Fruit fly (Drosophila melanogaster) whole organism, embryonic: Measurements from ENCODE around the gene CG3198.

Experiments used
- Adf1 ChIP-seq: fragments of 200-800 bp; sonication (Bioruptor generic); IDR thresholded peaks from 2 replicates; pipeline ENCODE4 v1.3.6; 2022; ENCODE audit warnings: missing biosample characterization, missing genetic modification characterization
- CG10274 ChIP-seq: fragments of 200-800 bp; sonication (Bioruptor generic); optimal IDR thresholded peaks from 3 replicates; lab custom pipeline; 2017; ENCODE audit warnings: missing biosample characterization, mild to moderate bottlenecking, missing genetic modification characterization
- CG10565 ChIP-seq: fragments of 200-800 bp; sonication (Bioruptor generic); optimal IDR thresholded peaks from 3 replicates; lab custom pipeline; 2016; ENCODE audit warnings: missing biosample characterization, mild to moderate bottlenecking, missing genetic modification characterization
- CG12659 ChIP-seq: fragments of 200-800 bp; sonication (Bioruptor generic); optimal IDR thresholded peaks from 3 replicates; lab custom pipeline; 2017; ENCODE audit warnings: mild to moderate bottlenecking, missing biosample characterization, missing genetic modification reagents, missing genetic modification characterization
- CG1603 ChIP-seq: fragments of 200-800 bp; sonication (Bioruptor generic); optimal IDR thresholded peaks from 2 replicates; lab custom pipeline; 2019; ENCODE audit warnings: missing biosample characterization, mild to moderate bottlenecking, missing genetic modification characterization, moderate library complexity
- CG1647 ChIP-seq: fragments of 200-800 bp; sonication (Bioruptor generic); optimal IDR thresholded peaks from 3 replicates; lab custom pipeline; 2016; ENCODE audit warnings: missing biosample characterization, missing genetic modification characterization
- CG17829 ChIP-seq: fragments of 200-800 bp; optimal IDR thresholded peaks from 2 replicates; lab custom pipeline; 2019; ENCODE audit warnings: missing biosample characterization, mild to moderate bottlenecking, missing genetic modification characterization, moderate library complexity
- CG2875 ChIP-seq: fragments of 200-800 bp; sonication (Bioruptor generic); optimal IDR thresholded peaks from 2 replicates; lab custom pipeline; 2017; ENCODE audit warnings: missing biosample characterization, mild to moderate bottlenecking, missing genetic modification characterization, missing genetic modification reagents
- CG2889 ChIP-seq: fragments of 200-800 bp; sonication (Bioruptor generic); IDR thresholded peaks from 3 replicates; pipeline ENCODE4 v1.3.6; 2022; ENCODE audit warnings: missing biosample characterization, missing genetic modification characterization
- CG3065 ChIP-seq: fragments of 200-800 bp; sonication (Bioruptor generic); optimal IDR thresholded peaks from 2 replicates; lab custom pipeline; 2016; ENCODE audit warnings: missing biosample characterization, missing genetic modification characterization
- CG3163 ChIP-seq: fragments of 200-800 bp; sonication (Bioruptor generic); optimal IDR thresholded peaks from 3 replicates; lab custom pipeline; 2016; ENCODE audit warnings: missing biosample characterization, missing genetic modification characterization
- CG34224 ChIP-seq: fragments of 200-800 bp; sonication (Bioruptor generic); IDR thresholded peaks from 3 replicates; pipeline ENCODE4 v1.3.6; 2022; ENCODE audit warnings: missing biosample characterization, missing genetic modification characterization; ENCODE audit not compliant: partially characterized antibody
- CG34422 ChIP-seq: fragments of 200-800 bp; sonication (Bioruptor generic); IDR thresholded peaks from 3 replicates; pipeline ENCODE4 v1.3.6; 2022; ENCODE audit warnings: missing biosample characterization, missing genetic modification characterization
- CG4282 ChIP-seq: fragments of 200-800 bp; sonication (Bioruptor generic); optimal IDR thresholded peaks from 2 replicates; lab custom pipeline; 2016; ENCODE audit warnings: missing biosample characterization, missing genetic modification characterization
- CG4424 ChIP-seq: fragments of 200-800 bp; sonication (Bioruptor generic); optimal IDR thresholded peaks from 3 replicates; lab custom pipeline; 2016; ENCODE audit warnings: missing biosample characterization, missing genetic modification characterization
- CG4707 ChIP-seq: fragments of 200-800 bp; sonication (Bioruptor generic); optimal IDR thresholded peaks from 2 replicates; lab custom pipeline; 2018; ENCODE audit warnings: missing biosample characterization, mild to moderate bottlenecking, missing genetic modification characterization, moderate library complexity
- CG7839 ChIP-seq: fragments of 200-800 bp; sonication (Bioruptor generic); optimal IDR thresholded peaks from 3 replicates; lab custom pipeline; 2018; ENCODE audit warnings: missing biosample characterization, mild to moderate bottlenecking, missing genetic modification characterization, moderate library complexity
- CG8089 ChIP-seq: fragments of 200-800 bp; sonication (Bioruptor generic); optimal IDR thresholded peaks from 3 replicates; lab custom pipeline; 2016; ENCODE audit warnings: missing biosample characterization, missing genetic modification characterization
- CG8290 ChIP-seq, 3 experiments: fragments of 200-800 bp; sonication (Bioruptor generic); optimal IDR thresholded peaks; 2 replicates each; lab custom pipeline; 2016 to 2019; ENCODE audit warnings: missing biosample characterization in 3 of 3, missing genetic modification characterization in 3 of 3, mild to moderate bottlenecking in 2 of 3, moderate library complexity in 1 of 3
- CG8359 ChIP-seq: fragments of 200-800 bp; sonication (Bioruptor generic); optimal IDR thresholded peaks from 2 replicates; lab custom pipeline; 2017; ENCODE audit warnings: missing biosample characterization, mild to moderate bottlenecking, missing genetic modification characterization, borderline replicate concordance
- CG8388 ChIP-seq: fragments of 200-800 bp; sonication (Bioruptor generic); optimal IDR thresholded peaks from 2 replicates; lab custom pipeline; 2019; ENCODE audit warnings: missing biosample characterization, mild to moderate bottlenecking, missing genetic modification characterization, moderate library complexity
- CkIIα-i1 ChIP-seq: fragments of 200-800 bp; sonication (Bioruptor generic); IDR thresholded peaks from 2 replicates; pipeline ENCODE4 v1.3.6; 2022; ENCODE audit warnings: missing biosample characterization, missing genetic modification characterization
- Dek ChIP-seq: fragments of 200-800 bp; sonication (Bioruptor generic); optimal IDR thresholded peaks from 3 replicates; lab custom pipeline; 2019; ENCODE audit warnings: missing biosample characterization, mild to moderate bottlenecking, missing genetic modification characterization, moderate library complexity
- Drgx ChIP-seq: fragments of 200-800 bp; sonication (Bioruptor generic); IDR thresholded peaks from 2 replicates; pipeline ENCODE4 v1.3.6; 2022; ENCODE audit warnings: missing biosample characterization, missing genetic modification characterization
- Hr3 ChIP-seq: fragments of 200-800 bp; sonication (Bioruptor generic); optimal IDR thresholded peaks from 3 replicates; lab custom pipeline; 2016; ENCODE audit warnings: missing biosample characterization, missing genetic modification characterization
- Hr78 ChIP-seq, 2 experiments: fragments of 200-800 bp in 1 of 2; fragments of >200 bp in 1 of 2; sonication (Bioruptor generic) in 1 of 2; optimal IDR thresholded peaks; 2 replicates each; lab custom pipeline; 2017 to 2019; ENCODE audit warnings: missing biosample characterization in 2 of 2, missing genetic modification characterization in 2 of 2, mild to moderate bottlenecking in 1 of 2, moderate library complexity in 1 of 2
- Hsf ChIP-seq: fragments of 200-800 bp; sonication (Bioruptor generic); optimal IDR thresholded peaks from 3 replicates; lab custom pipeline; 2016; ENCODE audit warnings: missing biosample characterization, missing genetic modification characterization
- Meics ChIP-seq: fragments of 200-800 bp; sonication (Bioruptor generic); optimal IDR thresholded peaks from 2 replicates; lab custom pipeline; 2017; ENCODE audit warnings: missing biosample characterization, mild to moderate bottlenecking, missing genetic modification characterization
- NC2α ChIP-seq: fragments of 200-800 bp; sonication (Bioruptor generic); optimal IDR thresholded peaks from 2 replicates; lab custom pipeline; 2016; ENCODE audit warnings: missing biosample characterization, missing genetic modification characterization
- Oaz ChIP-seq: fragments of 200-800 bp; sonication (Bioruptor generic); IDR thresholded peaks from 2 replicates; pipeline ENCODE4 v1.3.6; 2022; ENCODE audit warnings: missing biosample characterization, missing genetic modification characterization
- crc ChIP-seq: fragments of 200-800 bp; sonication (Bioruptor generic); optimal IDR thresholded peaks from 2 replicates; lab custom pipeline; 2016; ENCODE audit warnings: missing biosample characterization, missing genetic modification characterization
- disco-r ChIP-seq: fragments of 200-800 bp; sonication (Bioruptor generic); optimal IDR thresholded peaks from 2 replicates; lab custom pipeline; 2016; ENCODE audit warnings: missing biosample characterization, missing genetic modification characterization
- dmrt99B ChIP-seq: fragments of 200-800 bp; sonication (Bioruptor generic); optimal IDR thresholded peaks from 2 replicates; lab custom pipeline; 2018; ENCODE audit warnings: missing biosample characterization, mild to moderate bottlenecking, missing genetic modification characterization, moderate library complexity
- ewg ChIP-seq: fragments of 200-800 bp; sonication (Bioruptor generic); optimal IDR thresholded peaks from 3 replicates; lab custom pipeline; 2017; ENCODE audit warnings: mild to moderate bottlenecking, missing biosample characterization, missing genetic modification reagents, missing genetic modification characterization
- gce ChIP-seq: fragments of 200-800 bp; sonication (Bioruptor generic); IDR thresholded peaks from 3 replicates; pipeline ENCODE4 v1.3.6; 2022; ENCODE audit warnings: missing biosample characterization, missing genetic modification characterization
- hkb ChIP-seq, 2 experiments: fragments of 200-800 bp in 1 of 2; fragments of >200 bp in 1 of 2; sonication (Bioruptor generic) in 1 of 2; IDR thresholded peaks in 1 of 2; optimal IDR thresholded peaks in 1 of 2; 2 replicates each; pipeline versions ENCODE4 v1.3.6 to Lab custom; 2017 to 2022; ENCODE audit warnings: missing biosample characterization in 1 of 2, missing genetic modification characterization in 1 of 2
- jing ChIP-seq: fragments of 200-800 bp; sonication (Bioruptor generic); optimal IDR thresholded peaks from 2 replicates; lab custom pipeline; 2018; ENCODE audit warnings: missing biosample characterization, mild to moderate bottlenecking, missing genetic modification characterization
- jumu ChIP-seq: fragments of 200-800 bp; sonication (Bioruptor generic); optimal IDR thresholded peaks from 3 replicates; lab custom pipeline; 2016; ENCODE audit warnings: missing biosample characterization, missing genetic modification characterization
- nerfin-1 ChIP-seq: fragments of 200-800 bp; sonication (Bioruptor generic); optimal IDR thresholded peaks from 3 replicates; lab custom pipeline; 2019; ENCODE audit warnings: missing biosample characterization, mild to moderate bottlenecking, missing genetic modification characterization, moderate library complexity
- org-1 ChIP-seq: fragments of 200-800 bp; sonication (Bioruptor generic); optimal IDR thresholded peaks from 2 replicates; lab custom pipeline; 2017; ENCODE audit warnings: missing biosample characterization, missing genetic modification characterization
- p53 ChIP-seq: fragments of 200-800 bp; sonication (Bioruptor generic); optimal IDR thresholded peaks from 2 replicates; lab custom pipeline; 2016; ENCODE audit warnings: missing biosample characterization, missing genetic modification characterization
- phol ChIP-seq: fragments of 200-800 bp; sonication (Bioruptor generic); optimal IDR thresholded peaks from 3 replicates; lab custom pipeline; 2018; ENCODE audit warnings: missing biosample characterization, mild to moderate bottlenecking, missing genetic modification characterization, moderate library complexity
- pnt ChIP-seq: fragments of 200-800 bp; sonication (Bioruptor generic); optimal IDR thresholded peaks from 3 replicates; lab custom pipeline; 2016; ENCODE audit warnings: missing biosample characterization, missing genetic modification characterization
- schlank ChIP-seq: fragments of 200-800 bp; sonication (Bioruptor generic); optimal IDR thresholded peaks from 2 replicates; lab custom pipeline; 2018; ENCODE audit warnings: missing biosample characterization, mild to moderate bottlenecking, missing genetic modification characterization
- slp2 ChIP-seq: fragments of 200-800 bp; sonication (Bioruptor generic); optimal IDR thresholded peaks from 2 replicates; lab custom pipeline; 2016; ENCODE audit warnings: missing biosample characterization, missing genetic modification characterization
- toy ChIP-seq: fragments of 200-800 bp; sonication (Bioruptor generic); IDR thresholded peaks from 2 replicates; pipeline ENCODE4 v1.3.6; 2022; ENCODE audit warnings: missing biosample characterization, missing genetic modification characterization
- tx ChIP-seq: fragments of 200-800 bp; sonication (Bioruptor generic); optimal IDR thresholded peaks from 2 replicates; lab custom pipeline; 2016; ENCODE audit warnings: missing biosample characterization, missing genetic modification characterization
- zen ChIP-seq: fragments of 200-800 bp; sonication (Bioruptor generic); optimal IDR thresholded peaks from 3 replicates; lab custom pipeline; 2018; ENCODE audit warnings: missing biosample characterization, mild to moderate bottlenecking, missing genetic modification characterization, moderate library complexity
- zfh1 ChIP-seq: fragments of 200-800 bp; sonication (Bioruptor generic); IDR thresholded peaks from 3 replicates; pipeline ENCODE4 v1.3.6; 2022; ENCODE audit warnings: missing biosample characterization, missing genetic modification characterization

Gene CG3198

dm6 chrX:6642593-6643257, 31.0 kb downstream of the CG3198 start (continued):
- TF ChIP-seq schlank, result no peak
- no peak for TF ChIP-seq CG12659
- no peak for TF ChIP-seq Hr3 (GFP tag; lab: Kevin White, UChicago)
- no peak for TF ChIP-seq p53 (GFP tag; lab: Kevin White, UChicago)
- no peak for TF ChIP-seq Oaz (GFP tag; lab: Robert Waterston, UW)
- no peak for TF ChIP-seq CG34422 (GFP tag; lab: Robert Waterston, UW)
- TF ChIP-seq Drgx (GFP tag; lab: Robert Waterston, UW), result peak; percentile 60
- TF ChIP-seq Meics (GFP tag; lab: Kevin White, UChicago), result no peak
- no peak for TF ChIP-seq Hr78 (GFP tag; optimal IDR thresholded peaks at IDR 0.05; lab: Kevin White, UChicago)
- TF ChIP-seq gce (GFP tag; lab: Robert Waterston, UW), result no peak
- no peak for TF ChIP-seq Adf1
- no peak for TF ChIP-seq CG3163
- peak; percentile 44 for TF ChIP-seq CG17829
- no peak for TF ChIP-seq CG2889 (GFP tag; lab: Robert Waterston, UW)
- no peak for TF ChIP-seq tx (GFP tag; lab: Kevin White, UChicago)
- TF ChIP-seq zfh1, result 0 out of 3 replicates have a peak, but pooled peaks have one; percentile 36
- peak; percentile 35 for TF ChIP-seq CG7839 (tag; lab: Kevin White, UChicago)
- TF ChIP-seq CG3065 (GFP tag; lab: Kevin White, UChicago), result no peak
- TF ChIP-seq CG4282 (GFP tag; lab: Kevin White, UChicago), result no peak
- TF ChIP-seq dmrt99B (tag; lab: Kevin White, UChicago), result peak; percentile 38
- TF ChIP-seq CG4424 (GFP tag; lab: Kevin White, UChicago), result peak; percentile 31
- no peak for TF ChIP-seq hkb (optimal IDR thresholded peaks at IDR 0.05; lab: Kevin White, UChicago)
- peak; percentile 61; the same call in 1 of the 2 replicates for TF ChIP-seq hkb (GFP tag; IDR thresholded peaks at IDR 0.05; lab: Robert Waterston, UW)
- peak; percentile 40 for TF ChIP-seq CG8388
- TF ChIP-seq Hsf, result no peak
- no peak for TF ChIP-seq disco-r (GFP tag; lab: Kevin White, UChicago)
- no peak for TF ChIP-seq CG10565 (GFP tag; lab: Kevin White, UChicago)
- TF ChIP-seq CG34224 (GFP tag; lab: Robert Waterston, UW), result no peak
- TF ChIP-seq jumu, result no peak
- TF ChIP-seq zen (tag; lab: Kevin White, UChicago), result no peak
- peak; percentile 54 for TF ChIP-seq CG1603 (tag; lab: Kevin White, UChicago)
- no peak for TF ChIP-seq toy (GFP tag; lab: Robert Waterston, UW)
- TF ChIP-seq Dek (tag; lab: Kevin White, UChicago), result no peak
- TF ChIP-seq nerfin-1 (tag; lab: Kevin White, UChicago), result peak; percentile 3
- no peak for TF ChIP-seq jing (GFP tag; lab: Kevin White, UChicago)
- TF ChIP-seq phol (tag; lab: Kevin White, UChicago), result peak; percentile 49
- TF ChIP-seq CG8359, result peak; percentile 4
- no peak for TF ChIP-seq slp2
- no peak for TF ChIP-seq pnt (GFP tag; lab: Kevin White, UChicago)
- no peak for TF ChIP-seq crc (GFP tag; lab: Kevin White, UChicago)
- TF ChIP-seq CG8290 (GFP tag; optimal IDR thresholded peaks at IDR 0.05; lab: Kevin White, UChicago), result no peak
- no peak for TF ChIP-seq CG8290 (tag; optimal IDR thresholded peaks at IDR 0.05; lab: Kevin White, UChicago)
- no peak for TF ChIP-seq CG8089 (GFP tag; lab: Kevin White, UChicago)
- TF ChIP-seq ewg (GFP tag; lab: Kevin White, UChicago), result peak; percentile 16
- no peak for TF ChIP-seq CG1647 (GFP tag; lab: Kevin White, UChicago)
- TF ChIP-seq CkIIα-i1 (GFP tag; lab: Robert Waterston, UW), result no peak
- TF ChIP-seq CG4707 (GFP tag; lab: Kevin White, UChicago), result peak; percentile 21
- no peak for TF ChIP-seq org-1
- no peak for TF ChIP-seq NC2α (GFP tag; lab: Kevin White, UChicago)
- TF ChIP-seq CG10274 (GFP tag; lab: Kevin White, UChicago), result no peak
- no peak for TF ChIP-seq CG2875 (GFP tag; lab: Kevin White, UChicago)
